Fruit fly (Drosophila melanogaster): ENCODE measurements around the gene PGRP-LB.

The PGRP-LB gene

dm6 chr3R:11458022-11458850, 2.1 kb downstream of the PGRP-LB start (continued):
- TF ChIP-seq caup (GFP tag; optimal IDR thresholded peaks at IDR 0.05; ENCODE audit: severe bottlenecking) (peak; percentile 74), Awh (GFP tag; IDR thresholded peaks at IDR 0.05) (peak; percentile 73; the same call in 1 of the 2 replicates), Lhr (GFP tag; optimal IDR thresholded peaks at IDR 0.05) (no peak), seq (GFP tag; IDR thresholded peaks at IDR 0.05) (peak; percentile 81), al (GFP tag; IDR thresholded peaks at IDR 0.05) (peak; percentile 78), CG32532 (GFP tag; IDR thresholded peaks at IDR 0.05) (peak; percentile 88), B-H2 (GFP tag; optimal IDR thresholded peaks at IDR 0.05) (no peak), Dref (GFP tag; IDR thresholded peaks at IDR 0.05) (no peak), slbo (GFP tag; IDR thresholded peaks at IDR 0.05) (peak; percentile 91), MBD-R2 (GFP tag; IDR thresholded peaks at IDR 0.05) (peak; percentile 58), oc (tag; optimal IDR thresholded peaks at IDR 0.05) (peak; percentile 10), mam (GFP tag; optimal IDR thresholded peaks at IDR 0.05) (peak; percentile 68), bcd (GFP tag; optimal IDR thresholded peaks at IDR 0.05) (peak; percentile 64), Ssrp (tag; optimal IDR thresholded peaks at IDR 0.05) (peak; percentile 44), jigr1 (GFP tag; IDR thresholded peaks at IDR 0.05) (no peak), CG17385 (GFP tag; optimal IDR thresholded peaks at IDR 0.05) (peak; percentile 60), CG7745 (tag; optimal IDR thresholded peaks at IDR 0.05) (no peak), so (GFP tag; IDR thresholded peaks at IDR 0.05) (peak; percentile 77; the same call in 2 of the 3 replicates), sob (GFP tag; IDR thresholded peaks at IDR 0.05) (peak; percentile 85), Hr78 (GFP tag; optimal IDR thresholded peaks at IDR 0.05) (peak in 1 of 2 experiments; percentile 60), Adf1 (GFP tag; IDR thresholded peaks at IDR 0.05) (peak; percentile 98), crp (GFP tag; optimal IDR thresholded peaks at IDR 0.05) (peak in 1 of 2 experiments; percentile 4), CG8478 (optimal IDR thresholded peaks at IDR 0.05) (no peak), MTF-1 (GFP tag; optimal IDR thresholded peaks at IDR 0.05; ENCODE audit: borderline replicate concordance) (no peak), Spps (tag; optimal IDR thresholded peaks at IDR 0.05) (no peak), CG11093 (GFP tag; IDR thresholded peaks at IDR 0.05) (peak; percentile 59; the same call in 2 of the 3 replicates), CG9876 (GFP tag; optimal IDR thresholded peaks at IDR 0.05) (peak; percentile 37), cas (GFP tag; IDR thresholded peaks at IDR 0.05) (peak; percentile 62; the same call in 1 of the 2 replicates), CG7786 (GFP tag; optimal IDR thresholded peaks at IDR 0.05) (peak; percentile 67), mld (GFP tag; IDR thresholded peaks at IDR 0.05; ENCODE audit: partially characterized antibody) (no peak), CG10147 (GFP tag; optimal IDR thresholded peaks at IDR 0.05) (peak; percentile 8), CG16779 (GFP tag; IDR thresholded peaks at IDR 0.05) (peak; percentile 45; the same call in 1 of the 2 replicates), az2 (GFP tag; optimal IDR thresholded peaks at IDR 0.05) (peak; percentile 38), CG7271 (tag; optimal IDR thresholded peaks at IDR 0.05) (no peak), Max (GFP tag; optimal IDR thresholded peaks at IDR 0.05) (peak; percentile 4), CG13123 (GFP tag; optimal IDR thresholded peaks at IDR 0.05) (no peak), CG18764 (GFP tag; optimal IDR thresholded peaks at IDR 0.05) (peak; percentile 44), B-H1 (GFP tag; IDR thresholded peaks at IDR 0.05) (peak; percentile 59; the same call in 2 of the 3 replicates), ATbp (GFP tag; optimal IDR thresholded peaks at IDR 0.05) (no peak), CG13424 (tag; optimal IDR thresholded peaks at IDR 0.05) (peak; percentile 49), CG17912 (GFP tag; optimal IDR thresholded peaks at IDR 0.05) (no peak), Trl (optimal IDR thresholded peaks at IDR 0.05) (peak; percentile 12 to 59), Trl (GFP tag; optimal IDR thresholded peaks at IDR 0.05) (peak; percentile 40), sd (tag; optimal IDR thresholded peaks at IDR 0.05) (peak; percentile 88), crc (GFP tag; optimal IDR thresholded peaks at IDR 0.05) (peak; percentile 27), jumu (GFP tag; optimal IDR thresholded peaks at IDR 0.05) (peak; percentile 66), Hr3 (GFP tag; optimal IDR thresholded peaks at IDR 0.05) (peak; percentile 46), Aef1 (GFP tag; IDR thresholded peaks at IDR 0.05) (peak; percentile 86), sna (GFP tag; IDR thresholded peaks at IDR 0.05; ENCODE audit: partially characterized antibody) (no peak)
